Worm (Caenorhabditis elegans) whole organism, midembryonic: ENCODE data around the gene Y69A2AR.19.

Source experiments
- T22C8.4 ChIP-seq: fragments of 200-800 bp; sonication (Bioruptor generic); IDR thresholded peaks from 2 replicates; pipeline ENCODE4 v1.3.6; 2022; ENCODE audit warnings: missing genetic modification characterization, missing compliant biosample characterization
- cog-1 ChIP-seq: sonication (generic microtip); optimal IDR thresholded peaks from 2 replicates; lab custom pipeline; 2016; ENCODE audit warnings: missing genetic modification characterization, missing compliant biosample characterization
- flt-1 ChIP-seq: fragments of 200-800 bp; sonication (Bioruptor generic); IDR thresholded peaks from 2 replicates; pipeline ENCODE4 v1.3.6; 2022; ENCODE audit warnings: missing genetic modification characterization, missing compliant biosample characterization
- klf-2 ChIP-seq: fragments of 200-800 bp; sonication (Bioruptor generic); conservative IDR thresholded peaks from 2 replicates; pipeline ENCODE4 v1.3.6; 2022; ENCODE audit warnings: missing genetic modification reagents, missing genetic modification characterization, missing compliant biosample characterization
- med-1 ChIP-seq: sonication (generic microtip); optimal IDR thresholded peaks from 2 replicates; lab custom pipeline; 2017; ENCODE audit warnings: missing genetic modification characterization, mild to moderate bottlenecking, missing compliant biosample characterization, antibody characterized with exemption, missing genetic modification reagents; ENCODE audit not compliant: insufficient read depth
- ref-1 ChIP-seq: fragments of 200-800 bp; sonication (Bioruptor generic); conservative IDR thresholded peaks from 2 replicates; pipeline ENCODE4 v1.3.6; 2022; ENCODE audit warnings: missing genetic modification reagents, missing genetic modification characterization, missing compliant biosample characterization
- tab-1 ChIP-seq: fragments of 200-800 bp; sonication (Bioruptor generic); IDR thresholded peaks from 2 replicates; pipeline ENCODE4 v1.3.6; 2022; ENCODE audit warnings: missing genetic modification characterization, missing compliant biosample characterization
- ztf-23 ChIP-seq: fragments of 200-800 bp; sonication (Bioruptor generic); IDR thresholded peaks from 2 replicates; pipeline ENCODE4 v1.3.6; 2022; ENCODE audit warnings: missing genetic modification reagents, missing genetic modification characterization, missing compliant biosample characterization
- ztf-29 ChIP-seq: fragments of 200-800 bp; sonication (Bioruptor generic); IDR thresholded peaks from 2 replicates; pipeline ENCODE4 v1.3.6; 2022; ENCODE audit warnings: missing genetic modification reagents, missing genetic modification characterization, missing compliant biosample characterization

Gene Y69A2AR.19

ce11 chrIV:2537741-2538140 lies 49.1 kb downstream of the Y69A2AR.19 start:
- TF ChIP-seq ztf-23 (GFP tag; lab: Robert Waterston, UW) (no peak), ref-1 (GFP tag; lab: Robert Waterston, UW) (no peak)

ce11 chrIV:2542001-2542400 lies 53.4 kb downstream of the Y69A2AR.19 start, which contains the start of gene sprr-3:
Gene sprr-3 (plus strand): TSS chrIV:2542301.
- TF ChIP-seq ztf-23 (GFP tag; lab: Robert Waterston, UW) (no peak), flt-1 (GFP tag; lab: Robert Waterston, UW) (no peak), tab-1 (no peak), ref-1 (GFP tag; lab: Robert Waterston, UW) (no peak), cog-1 (tag; lab: Kevin White, UChicago) (no peak), T22C8.4 (GFP tag; lab: Robert Waterston, UW) (no peak), ztf-29 (GFP tag; lab: Robert Waterston, UW) (no peak), klf-2 (GFP tag; lab: Robert Waterston, UW) (no peak), med-1 (no peak)
